Worm (Caenorhabditis elegans) whole organism, L3 larva: Measurements from ENCODE around the gene unc-129.
A peak's percentile ranks its signal among the peaks of the same experiment; 100 is the strongest.

ENCODE experiments used
- R02D3.7 ChIP-seq: fragments of 150-350 bp; optimal IDR thresholded peaks from 2 replicates; lab custom pipeline; 2014; ENCODE audit warnings: missing biosample characterization, missing genetic modification characterization
- ZK546.5 ChIP-seq: sonication (generic microtip); optimal IDR thresholded peaks from 2 replicates; lab custom pipeline; 2017; ENCODE audit warnings: missing biosample characterization, missing genetic modification characterization
- aly-2 ChIP-seq: fragments of 150-350 bp; optimal IDR thresholded peaks from 2 replicates; lab custom pipeline; 2014; ENCODE audit warnings: missing biosample characterization, missing genetic modification characterization
- ama-1 ChIP-seq: fragments of 150-350 bp; optimal IDR thresholded peaks from 2 replicates; lab custom pipeline; 2018
- ceh-16 ChIP-seq: sonication (generic microtip); optimal IDR thresholded peaks from 2 replicates; lab custom pipeline; 2017; ENCODE audit warnings: missing biosample characterization, missing genetic modification characterization
- ceh-82 ChIP-seq: fragments of 150-350 bp; optimal IDR thresholded peaks from 2 replicates; lab custom pipeline; 2014; ENCODE audit warnings: missing biosample characterization, missing genetic modification characterization
- ceh-9 ChIP-seq: sonication (generic microtip); optimal IDR thresholded peaks from 2 replicates; lab custom pipeline; 2018; ENCODE audit warnings: missing biosample characterization, missing genetic modification characterization
- daf-12 ChIP-seq: fragments of 150-350 bp; optimal IDR thresholded peaks from 2 replicates; lab custom pipeline; 2014; ENCODE audit warnings: missing biosample characterization, missing genetic modification reagents, missing genetic modification characterization
- egl-27 ChIP-seq: sonication (generic microtip); optimal IDR thresholded peaks from 4 replicates; lab custom pipeline; 2017; ENCODE audit warnings: missing biosample characterization, missing genetic modification reagents, missing genetic modification characterization
- egl-5 ChIP-seq: fragments of 150-350 bp; optimal IDR thresholded peaks from 2 replicates; lab custom pipeline; 2017; ENCODE audit warnings: missing biosample characterization, missing genetic modification reagents, missing genetic modification characterization, inconsistent platforms
- elt-1 ChIP-seq: fragments of 150-350 bp; optimal IDR thresholded peaks from 2 replicates; lab custom pipeline; 2014; ENCODE audit warnings: missing biosample characterization, missing genetic modification characterization
- elt-2 ChIP-seq: sonication (generic microtip); optimal IDR thresholded peaks from 2 replicates; lab custom pipeline; 2016; ENCODE audit warnings: missing genetic modification reagents, mild to moderate bottlenecking, missing genetic modification characterization, missing compliant biosample characterization
- eor-1 ChIP-seq, 2 experiments: fragments of 150-350 bp; optimal IDR thresholded peaks; 2 replicates each; lab custom pipeline; 2014 to 2018; ENCODE audit warnings: missing biosample characterization in 2 of 2, missing genetic modification characterization in 2 of 2
- fos-1 ChIP-seq: fragments of 150-350 bp; optimal IDR thresholded peaks from 2 replicates; lab custom pipeline; 2014; ENCODE audit warnings: missing biosample characterization, missing genetic modification characterization
- hmg-11 ChIP-seq: sonication (generic microtip); optimal IDR thresholded peaks from 2 replicates; lab custom pipeline; 2016; ENCODE audit warnings: missing genetic modification characterization, missing compliant biosample characterization
- jun-1 ChIP-seq: fragments of 150-350 bp; optimal IDR thresholded peaks from 2 replicates; lab custom pipeline; 2014; ENCODE audit warnings: missing biosample characterization, missing genetic modification reagents, missing genetic modification characterization
- lin-15B ChIP-seq: fragments of 150-350 bp; optimal IDR thresholded peaks from 2 replicates; lab custom pipeline; 2014; ENCODE audit warnings: missing biosample characterization, missing genetic modification characterization
- lsy-12 ChIP-seq: sonication (generic microtip); optimal IDR thresholded peaks from 2 replicates; lab custom pipeline; 2016; ENCODE audit warnings: mild to moderate bottlenecking, missing genetic modification characterization, missing compliant biosample characterization
- mdl-1 ChIP-seq: fragments of 150-350 bp; optimal IDR thresholded peaks from 2 replicates; lab custom pipeline; 2014; ENCODE audit warnings: missing biosample characterization, missing genetic modification characterization
- nfya-1 ChIP-seq: sonication (generic microtip); optimal IDR thresholded peaks from 2 replicates; lab custom pipeline; 2017; ENCODE audit warnings: missing genetic modification characterization, mild to moderate bottlenecking, missing compliant biosample characterization, antibody characterized with exemption, moderate library complexity; ENCODE audit not compliant: insufficient read depth
- nhr-11 ChIP-seq: fragments of 150-350 bp; optimal IDR thresholded peaks from 2 replicates; lab custom pipeline; 2014; ENCODE audit warnings: missing biosample characterization, missing genetic modification characterization
- nhr-12 ChIP-seq: fragments of 150-350 bp; optimal IDR thresholded peaks from 2 replicates; lab custom pipeline; 2014; ENCODE audit warnings: missing biosample characterization, missing genetic modification characterization
- nhr-23 ChIP-seq: fragments of 150-350 bp; optimal IDR thresholded peaks from 2 replicates; lab custom pipeline; 2014; ENCODE audit warnings: missing biosample characterization, missing genetic modification reagents, missing genetic modification characterization
- nhr-237 ChIP-seq: fragments of 150-350 bp; optimal IDR thresholded peaks from 2 replicates; lab custom pipeline; 2014; ENCODE audit warnings: missing biosample characterization, missing genetic modification characterization
- nhr-25 ChIP-seq: sonication (generic microtip); optimal IDR thresholded peaks from 2 replicates; lab custom pipeline; 2017; ENCODE audit warnings: missing biosample characterization, missing genetic modification characterization
- nhr-28 ChIP-seq: fragments of 150-350 bp; optimal IDR thresholded peaks from 2 replicates; lab custom pipeline; 2014; ENCODE audit warnings: missing biosample characterization, missing genetic modification characterization
- nhr-67 ChIP-seq: fragments of 150-350 bp; optimal IDR thresholded peaks from 2 replicates; lab custom pipeline; 2014; ENCODE audit warnings: missing biosample characterization, missing genetic modification characterization
- nhr-76 ChIP-seq: fragments of 150-350 bp; sonication (generic microtip); optimal IDR thresholded peaks from 5 replicates; lab custom pipeline; 2014; ENCODE audit warnings: missing biosample characterization, missing genetic modification characterization
- pha-4 ChIP-seq: fragments of 150-350 bp; optimal IDR thresholded peaks from 2 replicates; lab custom pipeline; 2014; ENCODE audit warnings: missing biosample characterization, missing genetic modification reagents, missing genetic modification characterization
- pqm-1 ChIP-seq: fragments of 150-350 bp; optimal IDR thresholded peaks from 2 replicates; lab custom pipeline; 2017; ENCODE audit warnings: missing biosample characterization, missing genetic modification characterization, inconsistent platforms
- snpc-4 ChIP-seq: fragments of 150-350 bp; optimal IDR thresholded peaks from 2 replicates; lab custom pipeline; 2014; ENCODE audit warnings: missing biosample characterization, missing genetic modification characterization
- tbx-2 ChIP-seq: sonication (generic microtip); optimal IDR thresholded peaks from 2 replicates; lab custom pipeline; 2016; ENCODE audit warnings: mild to moderate bottlenecking, missing genetic modification characterization, missing compliant biosample characterization
- unc-62 ChIP-seq: fragments of 150-350 bp; sonication (generic microtip); optimal IDR thresholded peaks from 4 replicates; lab custom pipeline; 2014; ENCODE audit warnings: missing biosample characterization, missing genetic modification reagents, missing genetic modification characterization
- zag-1 ChIP-seq: fragments of 150-350 bp; optimal IDR thresholded peaks from 2 replicates; lab custom pipeline; 2014; ENCODE audit warnings: missing biosample characterization, missing genetic modification characterization
- ztf-11 ChIP-seq: fragments of 150-350 bp; optimal IDR thresholded peaks from 2 replicates; lab custom pipeline; 2014; ENCODE audit warnings: missing biosample characterization, missing genetic modification characterization
- ztf-4 ChIP-seq: fragments of 150-350 bp; optimal IDR thresholded peaks from 2 replicates; lab custom pipeline; 2014; ENCODE audit warnings: missing biosample characterization, missing genetic modification characterization

Gene unc-129

DNA sequence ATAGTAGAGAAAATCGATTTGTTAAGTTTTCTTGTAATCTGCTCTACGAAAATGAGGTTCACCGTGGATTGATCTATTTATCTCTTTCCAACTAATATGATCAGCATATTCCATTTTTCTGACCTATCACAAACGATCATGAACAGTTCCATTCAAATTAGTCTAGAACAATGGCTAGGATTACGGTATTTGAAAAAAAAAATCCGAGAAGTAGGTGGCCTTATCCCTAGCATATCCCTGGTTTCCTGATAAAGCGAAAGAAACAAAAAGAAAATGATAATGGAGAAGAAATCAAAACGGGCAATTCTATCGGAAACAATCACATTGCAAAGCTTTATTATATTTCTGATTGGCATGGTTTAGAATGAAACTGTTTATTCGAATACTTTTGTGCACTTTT lies 12.4 kb downstream of the unc-129 start, which contains the start of gene mltn-12:
Gene mltn-12 (plus strand): TSS at position 301 of the 400 bp plus-strand sequence.
- TF ChIP-seq daf-12 (tag; lab: Kevin White, UChicago), result no peak
- no peak for TF ChIP-seq egl-27 (tag; lab: Kevin White, UChicago)
- no peak for TF ChIP-seq ztf-4 (tag; lab: Kevin White, UChicago)
- TF ChIP-seq hmg-11, result no peak
- no peak for TF ChIP-seq nhr-28 (tag; lab: Kevin White, UChicago)
- no peak for TF ChIP-seq egl-5 (tag; lab: Kevin White, UChicago)
- no peak for TF ChIP-seq pqm-1 (tag; lab: Kevin White, UChicago)
- no peak for TF ChIP-seq nhr-23 (tag; lab: Kevin White, UChicago)
- TF ChIP-seq mdl-1 (tag; lab: Kevin White, UChicago), result no peak
- no peak for TF ChIP-seq ceh-16 (tag; lab: Kevin White, UChicago)
- TF ChIP-seq ceh-9 (tag; lab: Kevin White, UChicago), result no peak
- TF ChIP-seq snpc-4, result no peak
- no peak for TF ChIP-seq nhr-12 (tag; lab: Kevin White, UChicago)
- no peak for TF ChIP-seq nfya-1 (tag; lab: Kevin White, UChicago)
- no peak for TF ChIP-seq unc-62 (GFP tag; lab: Kevin White, UChicago)
- TF ChIP-seq pha-4 (tag; lab: Kevin White, UChicago), result no peak
- no peak for TF ChIP-seq nhr-11 (tag; lab: Kevin White, UChicago)
- no peak for TF ChIP-seq fos-1 (tag; lab: Kevin White, UChicago)

- TF ChIP-seq ztf-11 (tag; lab: Kevin White, UChicago) (no peak), hmg-11 (peak; percentile 63), elt-2 (tag; lab: Kevin White, UChicago) (peak; percentile 74), pha-4 (tag; lab: Kevin White, UChicago) (no peak), tbx-2 (no peak), nhr-11 (tag; lab: Kevin White, UChicago) (no peak), nfya-1 (tag; lab: Kevin White, UChicago) (peak; percentile 23), unc-62 (GFP tag; lab: Kevin White, UChicago) (no peak), ceh-82 (no peak), nhr-237 (tag; lab: Kevin White, UChicago) (no peak), R02D3.7 (tag; lab: Kevin White, UChicago) (no peak), nhr-23 (tag; lab: Kevin White, UChicago) (no peak), snpc-4 (no peak), ceh-16 (tag; lab: Kevin White, UChicago) (no peak), nhr-76 (tag; lab: Kevin White, UChicago) (no peak), ceh-9 (tag; lab: Kevin White, UChicago) (no peak), eor-1 (tag; optimal IDR thresholded peaks at IDR 0.05; lab: Kevin White, UChicago) (no peak)
- TF ChIP-seq, all 47 proteins: peak for 3
Measured at ce11 chrIV:8986761-8987316, 18.4 kb downstream of the unc-129 start, which contains the start of gene bre-1. Gene bre-1, plus strand, starts transcription at chrIV:8987266.

DNA sequence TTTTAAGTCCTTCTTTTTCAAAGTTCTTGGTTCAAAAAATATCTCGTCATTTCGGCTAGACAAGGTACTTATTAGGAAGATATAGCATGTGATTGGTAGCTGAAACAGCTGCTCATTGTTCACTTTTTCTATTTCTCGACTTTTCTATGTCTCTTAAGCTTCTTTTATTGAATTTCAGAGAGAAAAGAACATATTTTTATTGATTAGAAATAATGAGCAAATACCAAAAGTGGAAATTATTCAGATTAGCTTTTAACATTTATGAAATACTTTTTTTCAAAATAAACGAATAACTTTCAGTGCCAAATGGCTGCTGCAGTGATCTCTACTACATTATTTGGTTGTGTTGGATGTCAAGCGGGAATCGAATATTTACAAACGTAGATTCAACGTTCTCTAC lies 20.6 kb downstream of the unc-129 start, which contains the start of gene nstp-1:
Gene nstp-1 (plus strand): TSS at position 301 of the 400 bp plus-strand sequence.
- TF ChIP-seq nhr-25, result no peak
- TF ChIP-seq lin-15B (tag; lab: Kevin White, UChicago), result no peak
- TF ChIP-seq egl-27 (tag; lab: Kevin White, UChicago), result no peak
- TF ChIP-seq nhr-11 (tag; lab: Kevin White, UChicago), result no peak
- no peak for TF ChIP-seq zag-1 (tag; lab: Kevin White, UChicago)
- TF ChIP-seq nhr-76 (tag; lab: Kevin White, UChicago), result no peak
- TF ChIP-seq elt-1 (tag; lab: Kevin White, UChicago), result no peak
- TF ChIP-seq unc-62 (GFP tag; lab: Kevin White, UChicago), result no peak
- TF ChIP-seq nhr-67, result no peak
- no peak for TF ChIP-seq ceh-16 (tag; lab: Kevin White, UChicago)
- TF ChIP-seq nhr-28 (tag; lab: Kevin White, UChicago), result no peak
- TF ChIP-seq lsy-12 (tag; lab: Kevin White, UChicago), result no peak
- no peak for TF ChIP-seq aly-2 (tag; lab: Kevin White, UChicago)
- TF ChIP-seq elt-2 (tag; lab: Kevin White, UChicago), result no peak
- TF ChIP-seq ztf-4 (tag; lab: Kevin White, UChicago), result no peak
- no peak for TF ChIP-seq jun-1 (tag; lab: Kevin White, UChicago)
- no peak for TF ChIP-seq ZK546.5 (tag; lab: Kevin White, UChicago)

ce11 chrIV:8979695-8980094 lies 25.5 kb downstream of the unc-129 start, which contains the start of gene col-119:
Gene col-119, minus strand, starts transcription at chrIV:8979795.
- TF ChIP-seq nhr-23 (tag; lab: Kevin White, UChicago), result no peak
- TF ChIP-seq nhr-237 (tag; lab: Kevin White, UChicago), result no peak
- no peak for TF ChIP-seq ama-1 (lab: Kevin White, UChicago)
